Worm (Caenorhabditis elegans): ENCODE measurements around the gene ptr-25.
A peak's percentile ranks its signal among the peaks of the same experiment; 100 is the strongest.

ce11 chrIII:10460427-10461163, 27.3 kb upstream of the ptr-25 start, which contains the start of gene ecps-1:
- peak; percentile 5 for TF ChIP-seq him-1 (tag; optimal IDR thresholded peaks at IDR 0.05)
- no peak for TF ChIP-seq dao-5 (tag; optimal IDR thresholded peaks at IDR 0.05)
- peak; percentile 94 for TF ChIP-seq W03F9.2 (tag; optimal IDR thresholded peaks at IDR 0.05)

Data from whole organism, L4/young adult.